Fruit fly (Drosophila melanogaster): ENCODE results near the gene CG12105.
A peak's percentile ranks its signal among the peaks of the same experiment; 100 is the strongest.

The CG12105 gene

dm6 chr3L:1587140-1587849 is 28.3 kb downstream of the CG12105 start (continued):
- TF ChIP-seq bsh (GFP tag; optimal IDR thresholded peaks at IDR 0.05) (peak; percentile 43 to 65), sob (GFP tag; IDR thresholded peaks at IDR 0.05) (peak; percentile 91), Poxn (GFP tag; IDR thresholded peaks at IDR 0.05) (0 out of 2 replicates have a peak, but pooled peaks have one; percentile 35), CG15601 (tag; optimal IDR thresholded peaks at IDR 0.05) (peak; percentile 12), Myb (GFP tag; optimal IDR thresholded peaks at IDR 0.05) (peak; percentile 66), B-H2 (GFP tag; optimal IDR thresholded peaks at IDR 0.05) (no peak), Camta (GFP tag; optimal IDR thresholded peaks at IDR 0.05) (peak; percentile 82), CG18619 (GFP tag; optimal IDR thresholded peaks at IDR 0.05) (peak; percentile 65), Abd-B (GFP tag; optimal IDR thresholded peaks at IDR 0.05) (peak; percentile 78), grn (GFP tag; optimal IDR thresholded peaks at IDR 0.05) (no peak), CG12744 (GFP tag; optimal IDR thresholded peaks at IDR 0.05) (peak; percentile 43), CG7928 (GFP tag; optimal IDR thresholded peaks at IDR 0.05) (peak; percentile 39), CG2120 (GFP tag; optimal IDR thresholded peaks at IDR 0.05) (peak; percentile 89), CG8281 (tag; optimal IDR thresholded peaks at IDR 0.05) (peak; percentile 59), ac (GFP tag; optimal IDR thresholded peaks at IDR 0.05) (no peak), Dfd (GFP tag; optimal IDR thresholded peaks at IDR 0.05) (no peak), D19B (GFP tag; optimal IDR thresholded peaks at IDR 0.05) (peak; percentile 62), crp (GFP tag; optimal IDR thresholded peaks at IDR 0.05) (peak in 1 of 2 experiments; percentile 8), CG13624 (GFP tag; optimal IDR thresholded peaks at IDR 0.05) (peak; percentile 87), tin (GFP tag; optimal IDR thresholded peaks at IDR 0.05) (peak; percentile 90), dimm (GFP tag; IDR thresholded peaks at IDR 0.05) (0 out of 2 replicates have a peak, but pooled peaks have one; percentile 37), br (optimal IDR thresholded peaks at IDR 0.05) (no peak), CG3838 (GFP tag; optimal IDR thresholded peaks at IDR 0.05) (peak; percentile 13), CG10366 (GFP tag; IDR thresholded peaks at IDR 0.05) (peak; percentile 87), yki (optimal IDR thresholded peaks at IDR 0.05) (no peak), CG1603 (tag; optimal IDR thresholded peaks at IDR 0.05) (peak; percentile 86), Ada2b (GFP tag; IDR thresholded peaks at IDR 0.05) (peak; percentile 93), ato (GFP tag; IDR thresholded peaks at IDR 0.05; ENCODE audit: partially characterized antibody) (no peak), stc (GFP tag; IDR thresholded peaks at IDR 0.05) (peak; percentile 80), CG17912 (GFP tag; optimal IDR thresholded peaks at IDR 0.05) (no peak), fd64A (GFP tag; optimal IDR thresholded peaks at IDR 0.05) (peak; percentile 6), amos (GFP tag; IDR thresholded peaks at IDR 0.05; ENCODE audit: partially characterized antibody) (no peak), CTCF (GFP tag; optimal IDR thresholded peaks at IDR 0.05) (peak; percentile 21), ATbp (GFP tag; optimal IDR thresholded peaks at IDR 0.05) (peak; percentile 61), fru (optimal IDR thresholded peaks at IDR 0.05) (no peak), CG1792 (GFP tag; optimal IDR thresholded peaks at IDR 0.05) (peak; percentile 88), gcm (GFP tag; optimal IDR thresholded peaks at IDR 0.05) (no peak), Bteb2 (GFP tag; optimal IDR thresholded peaks at IDR 0.05) (peak; percentile 64), abd-A (tag; optimal IDR thresholded peaks at IDR 0.05) (no peak), bowl (GFP tag; IDR thresholded peaks at IDR 0.05) (peak; percentile 79), CG9817 (tag; optimal IDR thresholded peaks at IDR 0.05) (peak; percentile 90), p53 (GFP tag; optimal IDR thresholded peaks at IDR 0.05) (no peak), lmd (GFP tag; IDR thresholded peaks at IDR 0.05) (peak; percentile 92), tgo (GFP tag; IDR thresholded peaks at IDR 0.05) (peak; percentile 92), slbo (GFP tag; IDR thresholded peaks at IDR 0.05) (peak; percentile 95), Bgb (GFP tag; IDR thresholded peaks at IDR 0.05; ENCODE audit: partially characterized antibody) (no peak), CG14860 (GFP tag; IDR thresholded peaks at IDR 0.05; ENCODE audit: partially characterized antibody) (no peak), Med (GFP tag) (peak; percentile 99), vfl (GFP tag; optimal IDR thresholded peaks at IDR 0.05) (peak; percentile 33), schlank (tag; optimal IDR thresholded peaks at IDR 0.05) (peak; percentile 74), CG13287 (GFP tag; IDR thresholded peaks at IDR 0.05; ENCODE audit: partially characterized antibody) (no peak)
